Worm (Caenorhabditis elegans) whole organism, L2 larva: ENCODE measurements around the gene lips-5.

Source experiments
- ama-1 ChIP-seq: fragments of 150-350 bp; optimal IDR thresholded peaks from 2 replicates; lab custom pipeline; 2018; ENCODE audit warnings: inconsistent platforms
- dmd-4 ChIP-seq: sonication (generic microtip); optimal IDR thresholded peaks from 2 replicates; lab custom pipeline; 2017; ENCODE audit warnings: missing biosample characterization, missing genetic modification characterization
- egl-27 ChIP-seq: sonication (generic microtip); optimal IDR thresholded peaks from 3 replicates; lab custom pipeline; 2017; ENCODE audit warnings: missing biosample characterization, missing genetic modification reagents, missing genetic modification characterization
- fos-1 ChIP-seq: fragments of 150-350 bp; optimal IDR thresholded peaks from 2 replicates; lab custom pipeline; 2014; ENCODE audit warnings: missing biosample characterization, missing genetic modification characterization
- lin-39 ChIP-seq: fragments of 150-350 bp; optimal IDR thresholded peaks from 2 replicates; lab custom pipeline; 2014; ENCODE audit warnings: missing biosample characterization, missing genetic modification reagents, missing genetic modification characterization
- lsy-2 ChIP-seq, 2 experiments: fragments of 150-350 bp in 1 of 2; sonication (generic microtip) in 1 of 2; optimal IDR thresholded peaks; 2 replicates each; lab custom pipeline; 2014 to 2017; ENCODE audit warnings: missing biosample characterization in 2 of 2, missing genetic modification characterization in 2 of 2
- nhr-77 ChIP-seq: fragments of 150-350 bp; optimal IDR thresholded peaks from 2 replicates; lab custom pipeline; 2014; ENCODE audit warnings: missing biosample characterization, missing genetic modification characterization
- sem-4 ChIP-seq: fragments of 150-350 bp; optimal IDR thresholded peaks from 2 replicates; lab custom pipeline; 2014; ENCODE audit warnings: missing biosample characterization, missing genetic modification reagents, missing genetic modification characterization
- snpc-4 ChIP-seq: fragments of 150-350 bp; optimal IDR thresholded peaks from 2 replicates; lab custom pipeline; 2014; ENCODE audit warnings: missing biosample characterization, missing genetic modification characterization
- unc-39 ChIP-seq: fragments of 150-350 bp; optimal IDR thresholded peaks from 2 replicates; lab custom pipeline; 2014; ENCODE audit warnings: missing biosample characterization, missing genetic modification characterization
- unc-55 ChIP-seq: fragments of 150-350 bp; sonication (generic microtip); optimal IDR thresholded peaks from 3 replicates; lab custom pipeline; 2014; ENCODE audit warnings: missing biosample characterization, missing genetic modification reagents, missing genetic modification characterization
- unc-62 ChIP-seq: fragments of 150-350 bp; optimal IDR thresholded peaks from 2 replicates; lab custom pipeline; 2014; ENCODE audit warnings: missing biosample characterization, missing genetic modification reagents, missing genetic modification characterization
- zag-1 ChIP-seq: fragments of 150-350 bp; optimal IDR thresholded peaks from 2 replicates; lab custom pipeline; 2014; ENCODE audit warnings: missing biosample characterization, missing genetic modification characterization
- ztf-11 ChIP-seq: sonication (generic microtip); optimal IDR thresholded peaks from 2 replicates; lab custom pipeline; 2017; ENCODE audit warnings: missing biosample characterization, missing genetic modification characterization

DNA sequence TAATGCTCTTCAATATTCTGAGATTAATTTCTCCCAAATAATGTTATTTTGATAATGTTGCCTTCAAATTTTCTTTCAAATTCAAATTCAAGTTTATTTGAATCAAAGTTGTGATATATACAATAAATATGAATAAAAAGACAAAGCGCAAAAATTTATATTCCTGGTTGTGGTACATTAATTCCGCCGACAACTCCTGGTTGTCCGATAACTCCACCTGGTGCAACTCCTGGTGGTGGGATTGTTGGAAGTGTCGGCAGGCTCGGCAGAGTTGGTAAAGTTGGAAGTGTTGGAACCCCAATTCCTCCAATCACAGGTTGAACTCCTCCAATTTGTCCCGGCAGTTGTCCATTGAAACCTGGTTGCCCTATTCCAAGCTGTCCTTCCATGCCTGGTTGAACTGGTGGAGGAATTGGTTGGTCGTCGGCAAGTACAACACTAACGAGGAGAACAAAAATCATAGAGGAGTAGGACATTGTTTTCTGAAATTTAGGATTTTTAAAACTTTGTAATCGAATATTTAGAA is 35.4 kb downstream of the lips-5 start, which contains the start of gene K01A6.7:
- no peak for TF ChIP-seq snpc-4
- TF ChIP-seq dmd-4 (tag; lab: Kevin White, UChicago) = no peak
- TF ChIP-seq unc-39 (tag; lab: Kevin White, UChicago) = no peak
- TF ChIP-seq unc-55 = no peak
- TF ChIP-seq fos-1 (tag; lab: Kevin White, UChicago) = no peak
- no peak for TF ChIP-seq lsy-2 (tag; optimal IDR thresholded peaks at IDR 0.05; lab: Kevin White, UChicago)
- TF ChIP-seq lin-39 (tag; lab: Kevin White, UChicago) = no peak
- no peak for TF ChIP-seq egl-27 (tag; lab: Kevin White, UChicago)
- TF ChIP-seq unc-62 = no peak
- no peak for TF ChIP-seq ztf-11 (tag; lab: Kevin White, UChicago)
- no peak for TF ChIP-seq zag-1 (tag; lab: Kevin White, UChicago)
- TF ChIP-seq sem-4 (tag; lab: Kevin White, UChicago) = no peak
- no peak for TF ChIP-seq ama-1
- TF ChIP-seq nhr-77 (tag; lab: Kevin White, UChicago) = no peak
